Worm (Caenorhabditis elegans) whole organism, L1 larva: ENCODE data around the gene xbx-1.

Experiments used
- C04F5.9 ChIP-seq: sonication (generic microtip); optimal IDR thresholded peaks from 2 replicates; lab custom pipeline; 2016; ENCODE audit warnings: missing genetic modification characterization, missing compliant biosample characterization
- aha-1 ChIP-seq: fragments of 150-350 bp; optimal IDR thresholded peaks from 2 replicates; lab custom pipeline; 2014; ENCODE audit warnings: missing biosample characterization, missing genetic modification characterization
- alr-1 ChIP-seq: fragments of 200-800 bp; sonication (Bioruptor generic); optimal IDR thresholded peaks from 2 replicates; lab custom pipeline; 2018; ENCODE audit warnings: borderline replicate concordance, mild to moderate bottlenecking, missing genetic modification characterization, missing compliant biosample characterization
- aly-2 ChIP-seq: fragments of 150-350 bp; optimal IDR thresholded peaks from 2 replicates; lab custom pipeline; 2014; ENCODE audit warnings: missing biosample characterization, missing genetic modification characterization
- ama-1 ChIP-seq: fragments of 150-350 bp; optimal IDR thresholded peaks from 2 replicates; lab custom pipeline; 2014
- blmp-1 ChIP-seq: fragments of 150-350 bp; optimal IDR thresholded peaks from 2 replicates; lab custom pipeline; 2014; ENCODE audit warnings: missing biosample characterization, missing genetic modification characterization
- ceh-8 ChIP-seq: fragments of 200-800 bp; sonication (Bioruptor generic); optimal IDR thresholded peaks from 2 replicates; lab custom pipeline; 2018; ENCODE audit warnings: mild to moderate bottlenecking, missing genetic modification characterization, moderate library complexity, missing compliant biosample characterization
- ceh-90 ChIP-seq: sonication (generic microtip); optimal IDR thresholded peaks from 2 replicates; lab custom pipeline; 2016; ENCODE audit warnings: missing genetic modification characterization, missing compliant biosample characterization
- dsc-1 ChIP-seq: sonication (generic microtip); optimal IDR thresholded peaks from 2 replicates; lab custom pipeline; 2016; ENCODE audit warnings: mild to moderate bottlenecking, missing genetic modification characterization, missing compliant biosample characterization
- efl-1 ChIP-seq, 4 experiments: fragments of 150-350 bp; optimal IDR thresholded peaks in 3 of 4; peaks in 1 of 4; 1 replicate in 1 of 4; 2 replicates in 3 of 4; lab custom pipeline; 2014; ENCODE audit warnings: missing biosample characterization in 2 of 4, missing genetic modification characterization in 2 of 4, missing genetic modification reagents in 2 of 4
- efl-3 ChIP-seq: fragments of 200-800 bp; sonication (Bioruptor generic); optimal IDR thresholded peaks from 2 replicates; lab custom pipeline; 2018; ENCODE audit warnings: mild to moderate bottlenecking, missing genetic modification characterization, missing compliant biosample characterization
- elt-2 ChIP-seq: sonication (generic microtip); optimal IDR thresholded peaks from 2 replicates; lab custom pipeline; 2016; ENCODE audit warnings: missing genetic modification characterization, mild to moderate bottlenecking, inconsistent platforms, missing compliant biosample characterization, missing genetic modification reagents
- fkh-8 ChIP-seq: sonication (generic microtip); optimal IDR thresholded peaks from 2 replicates; lab custom pipeline; 2016; ENCODE audit warnings: mild to moderate bottlenecking, missing genetic modification characterization, missing compliant biosample characterization
- fos-1 ChIP-seq: fragments of 150-350 bp; optimal IDR thresholded peaks from 2 replicates; lab custom pipeline; 2014; ENCODE audit warnings: missing biosample characterization, missing genetic modification characterization
- grh-1 ChIP-seq: fragments of 200-800 bp; sonication (Bioruptor generic); IDR thresholded peaks from 2 replicates; pipeline ENCODE4 v1.3.6; 2022; ENCODE audit warnings: missing genetic modification reagents, missing genetic modification characterization, missing compliant biosample characterization
- hlh-17 ChIP-seq: fragments of 200-800 bp; sonication (Bioruptor generic); optimal IDR thresholded peaks from 2 replicates; lab custom pipeline; 2018; ENCODE audit warnings: missing genetic modification characterization, mild to moderate bottlenecking, missing compliant biosample characterization, moderate library complexity, borderline replicate concordance
- hlh-4 ChIP-seq: sonication (generic microtip); optimal IDR thresholded peaks from 2 replicates; lab custom pipeline; 2016; ENCODE audit warnings: mild to moderate bottlenecking, missing genetic modification characterization, missing compliant biosample characterization
- jun-1 ChIP-seq: fragments of 150-350 bp; optimal IDR thresholded peaks from 2 replicates; lab custom pipeline; 2014; ENCODE audit warnings: missing biosample characterization, missing genetic modification reagents, missing genetic modification characterization
- lin-13 ChIP-seq: fragments of 150-350 bp; optimal IDR thresholded peaks from 2 replicates; lab custom pipeline; 2014; ENCODE audit warnings: missing biosample characterization, missing genetic modification reagents, missing genetic modification characterization
- lin-14 ChIP-seq: fragments of 200-800 bp; sonication (Bioruptor generic); optimal IDR thresholded peaks from 2 replicates; lab custom pipeline; 2018; ENCODE audit warnings: mild to moderate bottlenecking, missing genetic modification characterization, moderate library complexity, missing compliant biosample characterization
- lin-15B ChIP-seq: fragments of 150-350 bp; sonication (generic microtip); optimal IDR thresholded peaks from 3 replicates; lab custom pipeline; 2014; ENCODE audit warnings: missing biosample characterization, missing genetic modification characterization
- lin-35 ChIP-seq, 2 experiments: fragments of 150-350 bp; optimal IDR thresholded peaks; 2 replicates each; lab custom pipeline; 2014; ENCODE audit warnings: missing biosample characterization in 2 of 2, missing genetic modification characterization in 2 of 2, missing genetic modification reagents in 2 of 2
- lir-3 ChIP-seq: sonication (generic microtip); optimal IDR thresholded peaks from 2 replicates; lab custom pipeline; 2016; ENCODE audit warnings: mild to moderate bottlenecking, missing genetic modification characterization, moderate library complexity, missing compliant biosample characterization; ENCODE audit not compliant: poor library complexity
- mab-9 ChIP-seq: fragments of 200-800 bp; sonication (Bioruptor generic); IDR thresholded peaks from 2 replicates; pipeline ENCODE4 v1.3.6; 2022; ENCODE audit warnings: missing genetic modification reagents, missing genetic modification characterization, missing compliant biosample characterization
- mef-2 ChIP-seq: fragments of 150-350 bp; optimal IDR thresholded peaks from 2 replicates; lab custom pipeline; 2014; ENCODE audit warnings: missing biosample characterization, missing genetic modification characterization
- mep-1 ChIP-seq: fragments of 150-350 bp; optimal IDR thresholded peaks from 2 replicates; lab custom pipeline; 2014; ENCODE audit warnings: missing biosample characterization, missing genetic modification characterization
- nhr-11 ChIP-seq: fragments of 150-350 bp; optimal IDR thresholded peaks from 2 replicates; lab custom pipeline; 2014; ENCODE audit warnings: missing biosample characterization, missing genetic modification characterization
- nhr-19 ChIP-seq: fragments of 200-800 bp; sonication (Bioruptor generic); conservative IDR thresholded peaks from 2 replicates; pipeline ENCODE4 v1.3.6; 2022; ENCODE audit warnings: missing genetic modification characterization, missing compliant biosample characterization
- nhr-237 ChIP-seq: fragments of 150-350 bp; optimal IDR thresholded peaks from 2 replicates; lab custom pipeline; 2014; ENCODE audit warnings: missing biosample characterization, missing genetic modification characterization
- nhr-28 ChIP-seq: fragments of 150-350 bp; optimal IDR thresholded peaks from 2 replicates; lab custom pipeline; 2014; ENCODE audit warnings: missing biosample characterization, missing genetic modification characterization
- nhr-76 ChIP-seq: sonication (generic microtip); optimal IDR thresholded peaks from 2 replicates; lab custom pipeline; 2017; ENCODE audit warnings: missing biosample characterization, missing genetic modification characterization
- nhr-77 ChIP-seq: fragments of 150-350 bp; optimal IDR thresholded peaks from 2 replicates; lab custom pipeline; 2014; ENCODE audit warnings: missing biosample characterization, missing genetic modification characterization
- nhr-84 ChIP-seq: sonication (generic microtip); optimal IDR thresholded peaks from 2 replicates; lab custom pipeline; 2017; ENCODE audit warnings: missing biosample characterization, missing genetic modification characterization
- nhr-85 ChIP-seq: sonication (generic microtip); peaks from one replicate; lab custom pipeline; 2016; ENCODE audit warnings: missing genetic modification characterization, inconsistent platforms, missing compliant biosample characterization
- nhr-90 ChIP-seq: sonication (generic microtip); optimal IDR thresholded peaks from 2 replicates; lab custom pipeline; 2016; ENCODE audit warnings: mild to moderate bottlenecking, missing genetic modification characterization, missing compliant biosample characterization; ENCODE audit not compliant: poor library complexity
- pqm-1 ChIP-seq: sonication (generic microtip); optimal IDR thresholded peaks from 3 replicates; lab custom pipeline; 2017; ENCODE audit warnings: missing biosample characterization, missing genetic modification characterization
- rnt-1 ChIP-seq: sonication (generic microtip); optimal IDR thresholded peaks from 2 replicates; lab custom pipeline; 2016; ENCODE audit warnings: mild to moderate bottlenecking, missing genetic modification characterization, moderate library complexity, missing compliant biosample characterization
- skn-1 ChIP-seq: fragments of 150-350 bp; optimal IDR thresholded peaks from 2 replicates; lab custom pipeline; 2014; ENCODE audit warnings: missing biosample characterization, missing genetic modification characterization
- snu-23 ChIP-seq: sonication (generic microtip); optimal IDR thresholded peaks from 2 replicates; lab custom pipeline; 2016; ENCODE audit warnings: missing genetic modification characterization, missing compliant biosample characterization
- sptf-1 ChIP-seq: fragments of 150-350 bp; optimal IDR thresholded peaks from 2 replicates; lab custom pipeline; 2014; ENCODE audit warnings: missing biosample characterization, missing genetic modification characterization
- swsn-7 ChIP-seq: sonication (generic microtip); optimal IDR thresholded peaks from 2 replicates; lab custom pipeline; 2016; ENCODE audit warnings: missing genetic modification characterization, missing compliant biosample characterization
- tlp-1 ChIP-seq: fragments of 150-350 bp; optimal IDR thresholded peaks from 2 replicates; lab custom pipeline; 2014; ENCODE audit warnings: missing biosample characterization, missing genetic modification characterization
- unc-130 ChIP-seq: fragments of 150-350 bp; optimal IDR thresholded peaks from 2 replicates; lab custom pipeline; 2017; ENCODE audit warnings: missing biosample characterization, missing genetic modification characterization, inconsistent platforms
- unc-30 ChIP-seq: sonication (generic microtip); optimal IDR thresholded peaks from 2 replicates; lab custom pipeline; 2017; ENCODE audit warnings: missing biosample characterization, missing genetic modification characterization
- vab-15 ChIP-seq: sonication (generic microtip); optimal IDR thresholded peaks from 2 replicates; lab custom pipeline; 2017; ENCODE audit warnings: missing genotype, mild to moderate bottlenecking, missing genetic modification characterization, missing compliant biosample characterization
- xbp-1 ChIP-seq: sonication (generic microtip); optimal IDR thresholded peaks from 2 replicates; lab custom pipeline; 2016; ENCODE audit warnings: missing genetic modification characterization, missing compliant biosample characterization
- zag-1 ChIP-seq: fragments of 150-350 bp; optimal IDR thresholded peaks from 2 replicates; lab custom pipeline; 2014; ENCODE audit warnings: missing biosample characterization, missing genetic modification characterization
- ztf-11 ChIP-seq, 2 experiments: sonication (generic microtip); optimal IDR thresholded peaks; 2 replicates each; lab custom pipeline; 2016 to 2017; ENCODE audit warnings: missing genetic modification characterization in 2 of 2, missing biosample characterization in 1 of 2, missing compliant biosample characterization in 1 of 2

xbx-1 gene

DNA sequence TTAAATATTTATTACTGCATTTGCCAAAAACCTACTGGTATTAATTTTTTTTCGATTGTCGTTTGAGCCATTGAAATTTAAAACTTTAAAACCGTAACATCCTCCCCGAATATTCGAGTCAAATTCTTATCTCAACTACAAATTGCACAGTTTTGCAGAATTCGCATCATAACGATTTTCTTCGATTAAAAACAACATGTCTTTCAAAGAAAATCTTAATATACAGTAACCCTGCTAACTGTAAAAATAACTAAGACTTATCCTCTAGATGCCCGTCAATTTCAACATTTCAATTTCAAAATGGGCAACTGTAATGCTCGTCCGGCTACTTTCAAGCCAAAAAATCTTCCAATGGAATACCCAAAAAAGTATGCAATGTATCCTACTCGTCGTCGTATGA, 40.7 kb downstream of the xbx-1 start, which contains the start of gene F14H8.5:
F14H8.5 (plus strand) TSS at position 301 of the 400 bp plus-strand sequence.
- TF ChIP-seq nhr-84 (no peak), nhr-85 (tag; lab: Kevin White, UChicago) (no peak), unc-130 (no peak), hlh-17 (GFP tag; lab: Kevin White, UChicago) (no peak), ama-1 (lab: Kevin White, UChicago) (no peak), C04F5.9 (no peak), zag-1 (tag; lab: Kevin White, UChicago) (no peak), skn-1 (tag; lab: Kevin White, UChicago) (no peak), efl-3 (no peak), xbp-1 (tag; lab: Kevin White, UChicago) (no peak), blmp-1 (no peak)

DNA sequence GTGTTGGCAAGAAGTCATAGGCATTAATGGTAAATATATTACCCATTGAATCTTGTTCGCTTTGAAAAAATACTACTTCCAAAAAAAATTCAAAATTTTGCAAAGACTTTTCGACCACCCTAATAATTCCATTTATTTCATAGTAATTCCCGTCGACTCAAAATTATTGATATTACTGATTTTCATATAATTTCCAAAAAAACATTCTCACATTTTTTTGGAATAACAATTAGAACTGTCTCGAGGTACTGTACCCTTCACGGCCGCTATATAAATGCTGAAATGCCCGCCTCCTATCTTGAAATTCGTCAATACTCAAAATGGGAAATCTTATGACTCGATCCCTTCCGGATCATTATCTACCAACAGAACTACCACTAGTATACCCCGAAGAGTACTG, 43.5 kb downstream of the xbx-1 start, which contains the start of gene F14H8.4:
F14H8.4 (plus strand) TSS at position 301 of the 400 bp plus-strand sequence.
- TF ChIP-seq fkh-8 (tag; lab: Kevin White, UChicago) (no peak), ceh-8 (peak; percentile 58)
- TF ChIP-seq, all 84 proteins: peak for 1

DNA sequence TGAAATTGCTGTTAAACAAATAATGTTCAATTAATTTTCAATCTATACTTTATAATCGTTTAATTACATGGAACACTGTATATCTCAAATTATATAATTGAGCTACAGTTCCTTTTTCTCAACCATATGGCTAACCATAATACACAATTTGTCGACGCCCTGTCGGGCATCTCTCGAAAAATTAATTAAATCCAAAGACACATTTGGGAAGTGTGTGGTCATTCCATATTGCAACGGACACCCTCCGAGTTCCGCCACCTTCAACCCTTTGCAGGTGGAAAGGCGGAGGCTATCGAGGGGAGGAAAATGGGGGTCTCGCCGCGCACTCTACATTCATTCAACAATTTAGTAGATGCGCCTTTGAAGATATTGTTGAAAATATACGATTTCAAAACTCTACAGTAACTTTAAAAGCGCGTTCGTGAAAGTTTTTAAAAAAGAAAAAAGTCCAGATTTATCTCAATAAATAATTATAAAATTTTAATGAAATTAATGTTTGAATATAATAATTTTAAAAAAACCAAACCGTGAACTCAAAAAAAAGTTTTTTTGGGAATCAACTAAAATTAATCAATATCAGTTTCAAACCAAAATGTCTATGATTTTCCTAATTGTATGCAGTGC, 49.0 kb downstream of the xbx-1 start, which contains the start of gene F14H8.8:
F14H8.8 (plus strand) TSS at position 574 of the 624 bp plus-strand sequence.
- TF ChIP-seq ama-1 (lab: Kevin White, UChicago) (no peak), ceh-90 (tag; lab: Kevin White, UChicago) (no peak), hlh-4 (tag; lab: Kevin White, UChicago) (no peak), nhr-11 (tag; lab: Kevin White, UChicago) (no peak), lin-13 (GFP tag; lab: Kevin White, UChicago) (no peak), mep-1 (tag; lab: Kevin White, UChicago) (no peak), ceh-8 (no peak), nhr-76 (tag; lab: Kevin White, UChicago) (no peak), nhr-19 (GFP tag; lab: Robert Waterston, UW) (peak; percentile 69), nhr-85 (tag; lab: Kevin White, UChicago) (peak; percentile 78), lin-35 (GFP tag; optimal IDR thresholded peaks at IDR 0.05; lab: Kevin White, UChicago) (peak in 1 of 2 experiments; percentile 7), mef-2 (tag; lab: Kevin White, UChicago) (no peak), nhr-237 (no peak), aha-1 (tag; lab: Kevin White, UChicago) (no peak), elt-2 (tag; lab: Kevin White, UChicago) (no peak), tlp-1 (tag; lab: Kevin White, UChicago) (no peak), nhr-77 (tag; lab: Kevin White, UChicago) (no peak), fkh-8 (tag; lab: Kevin White, UChicago) (no peak), nhr-84 (no peak), pqm-1 (tag; lab: Kevin White, UChicago) (no peak), fos-1 (no peak), nhr-28 (no peak), grh-1 (GFP tag; lab: Robert Waterston, UW) (peak; percentile 49; the same call in 1 of the 2 replicates), ztf-11 (tag; optimal IDR thresholded peaks at IDR 0.05; lab: Kevin White, UChicago) (no peak), mab-9 (GFP tag; lab: Robert Waterston, UW) (no peak), vab-15 (no peak), lin-14 (GFP tag; lab: Kevin White, UChicago) (no peak), lir-3 (no peak), zag-1 (tag; lab: Kevin White, UChicago) (no peak), alr-1 (tag; lab: Kevin White, UChicago) (no peak), aly-2 (tag; lab: Kevin White, UChicago) (no peak), rnt-1 (tag; lab: Kevin White, UChicago) (peak; percentile 22), swsn-7 (tag; lab: Kevin White, UChicago) (peak; percentile 43), sptf-1 (tag; lab: Kevin White, UChicago) (no peak), jun-1 (tag; lab: Kevin White, UChicago) (no peak), dsc-1 (tag; lab: Kevin White, UChicago) (no peak), unc-130 (no peak), lin-15B (tag; lab: Kevin White, UChicago) (no peak), efl-1 (optimal IDR thresholded peaks at IDR 0.05; lab: Kevin White, UChicago) (peak in 1 of 2 experiments; percentile 22), efl-1 (GFP tag; optimal IDR thresholded peaks at IDR 0.05 in 1 of 2; lab: Kevin White, UChicago) (no peak), snu-23 (GFP tag; lab: Kevin White, UChicago) (no peak), nhr-90 (tag; lab: Kevin White, UChicago) (peak; percentile 77), unc-30 (tag; lab: Kevin White, UChicago) (no peak)
